Worm (Caenorhabditis elegans) whole organism, midembryonic: Measurements from ENCODE around the gene die-1.

Experiments
- T22C8.4 ChIP-seq: fragments of 200-800 bp; sonication (Bioruptor generic); IDR thresholded peaks from 2 replicates; pipeline ENCODE4 v1.3.6; 2022; ENCODE audit warnings: missing genetic modification characterization, missing compliant biosample characterization
- cog-1 ChIP-seq: sonication (generic microtip); optimal IDR thresholded peaks from 2 replicates; lab custom pipeline; 2016; ENCODE audit warnings: missing genetic modification characterization, missing compliant biosample characterization
- flt-1 ChIP-seq: fragments of 200-800 bp; sonication (Bioruptor generic); IDR thresholded peaks from 2 replicates; pipeline ENCODE4 v1.3.6; 2022; ENCODE audit warnings: missing genetic modification characterization, missing compliant biosample characterization
- klf-2 ChIP-seq: fragments of 200-800 bp; sonication (Bioruptor generic); conservative IDR thresholded peaks from 2 replicates; pipeline ENCODE4 v1.3.6; 2022; ENCODE audit warnings: missing genetic modification reagents, missing genetic modification characterization, missing compliant biosample characterization
- ref-1 ChIP-seq: fragments of 200-800 bp; sonication (Bioruptor generic); conservative IDR thresholded peaks from 2 replicates; pipeline ENCODE4 v1.3.6; 2022; ENCODE audit warnings: missing genetic modification reagents, missing genetic modification characterization, missing compliant biosample characterization
- ztf-23 ChIP-seq: fragments of 200-800 bp; sonication (Bioruptor generic); IDR thresholded peaks from 2 replicates; pipeline ENCODE4 v1.3.6; 2022; ENCODE audit warnings: missing genetic modification reagents, missing genetic modification characterization, missing compliant biosample characterization

ce11 chrII:10095224-10095623, 27.5 kb upstream of the die-1 start:
- no peak for TF ChIP-seq flt-1 (GFP tag; lab: Robert Waterston, UW)
- no peak for TF ChIP-seq ref-1 (GFP tag; lab: Robert Waterston, UW)
- no peak for TF ChIP-seq ztf-23
- TF ChIP-seq T22C8.4 (GFP tag; lab: Robert Waterston, UW): no peak
- TF ChIP-seq klf-2 (GFP tag; lab: Robert Waterston, UW): no peak
- no peak for TF ChIP-seq cog-1 (tag; lab: Kevin White, UChicago)
